Worm (Caenorhabditis elegans) whole organism, young adult: ENCODE measurements around the gene F56H9.2.
A peak's percentile ranks its signal among the peaks of the same experiment; 100 is the strongest.

Source experiments
- B0035.1 ChIP-seq: sonication (generic microtip); optimal IDR thresholded peaks from 2 replicates; lab custom pipeline; 2016; ENCODE audit warnings: missing genetic modification characterization, mild to moderate bottlenecking, missing compliant biosample characterization, missing genotype, missing genetic modification reagents
- B0336.3 ChIP-seq: fragments of 200-800 bp; sonication (Bioruptor generic); IDR thresholded peaks from 2 replicates; pipeline ENCODE4 v1.3.6; 2022; ENCODE audit warnings: missing genetic modification characterization, missing compliant biosample characterization
- C17E4.6 ChIP-seq: fragments of 200-800 bp; sonication (Bioruptor generic); IDR thresholded peaks from 2 replicates; pipeline ENCODE4 v1.3.6; 2022; ENCODE audit warnings: missing genetic modification reagents, missing genetic modification characterization, missing compliant biosample characterization
- F10E7.11 ChIP-seq: sonication (generic microtip); optimal IDR thresholded peaks from 2 replicates; lab custom pipeline; 2017; ENCODE audit warnings: mild to moderate bottlenecking, missing genetic modification characterization, moderate library complexity, missing compliant biosample characterization
- F23B12.7 ChIP-seq: sonication (generic microtip); optimal IDR thresholded peaks from 2 replicates; lab custom pipeline; 2017; ENCODE audit warnings: missing genetic modification characterization, mild to moderate bottlenecking, missing compliant biosample characterization, antibody characterized with exemption, moderate library complexity; ENCODE audit not compliant: insufficient read depth
- F37B4.10 ChIP-seq: fragments of 200-800 bp; sonication (Bioruptor generic); IDR thresholded peaks from 2 replicates; pipeline ENCODE4 v1.3.6; 2022; ENCODE audit warnings: missing genetic modification characterization, missing compliant biosample characterization
- K12H6.12 ChIP-seq: fragments of 200-800 bp; sonication (Bioruptor generic); optimal IDR thresholded peaks from 2 replicates; lab custom pipeline; 2018; ENCODE audit warnings: mild to moderate bottlenecking, missing genetic modification characterization, missing compliant biosample characterization
- T26A5.8 ChIP-seq: sonication (generic microtip); optimal IDR thresholded peaks from 2 replicates; lab custom pipeline; 2016; ENCODE audit warnings: missing genetic modification characterization, missing compliant biosample characterization
- Y53G8AR.9 ChIP-seq: fragments of 200-800 bp; sonication (Bioruptor generic); conservative IDR thresholded peaks from 2 replicates; pipeline ENCODE4 v1.3.6; 2022; ENCODE audit warnings: missing genetic modification reagents, missing genetic modification characterization, missing compliant biosample characterization
- Y95B8A.8 ChIP-seq: fragments of 200-800 bp; sonication (Bioruptor generic); IDR thresholded peaks from 2 replicates; pipeline ENCODE4 v1.3.6; 2022; ENCODE audit warnings: missing genetic modification reagents, missing genetic modification characterization, missing compliant biosample characterization
- ZK185.1 ChIP-seq: sonication (generic microtip); optimal IDR thresholded peaks from 2 replicates; lab custom pipeline; 2016; ENCODE audit warnings: mild to moderate bottlenecking, missing genetic modification characterization, missing compliant biosample characterization; ENCODE audit not compliant: poor library complexity, severe bottlenecking
- aptf-3 ChIP-seq: fragments of 200-800 bp; sonication (Bioruptor generic); IDR thresholded peaks from 2 replicates; pipeline ENCODE4 v1.3.6; 2022; ENCODE audit warnings: missing genetic modification characterization, missing compliant biosample characterization
- athp-1 ChIP-seq: sonication (generic microtip); optimal IDR thresholded peaks from 2 replicates; lab custom pipeline; 2017; ENCODE audit warnings: mild to moderate bottlenecking, missing genetic modification characterization, missing compliant biosample characterization
- attf-3 ChIP-seq: fragments of 200-800 bp; sonication (Bioruptor generic); conservative IDR thresholded peaks from 2 replicates; pipeline ENCODE4 v1.3.6; 2022; ENCODE audit warnings: missing genetic modification reagents, missing genetic modification characterization, missing compliant biosample characterization
- ccch-3 ChIP-seq: fragments of 200-800 bp; sonication (Bioruptor generic); optimal IDR thresholded peaks from 2 replicates; lab custom pipeline; 2018; ENCODE audit warnings: mild to moderate bottlenecking, missing genetic modification characterization, missing compliant biosample characterization
- cebp-1 ChIP-seq, 2 experiments: fragments of 200-800 bp in 1 of 2; sonication (Bioruptor generic) in 1 of 2; sonication (generic microtip) in 1 of 2; IDR thresholded peaks in 1 of 2; optimal IDR thresholded peaks in 1 of 2; 2 replicates each; pipeline versions ENCODE4 v1.3.6 to Lab custom; 2017 to 2022; ENCODE audit warnings: missing compliant biosample characterization in 2 of 2, missing genetic modification characterization in 2 of 2, mild to moderate bottlenecking in 1 of 2, missing genetic modification reagents in 1 of 2, moderate library complexity in 1 of 2
- cebp-2 ChIP-seq: fragments of 200-800 bp; sonication (Bioruptor generic); IDR thresholded peaks from 2 replicates; pipeline ENCODE4 v1.3.6; 2022; ENCODE audit warnings: missing genetic modification characterization, missing compliant biosample characterization
- ceh-27 ChIP-seq: fragments of 200-800 bp; sonication (Bioruptor generic); optimal IDR thresholded peaks from 2 replicates; lab custom pipeline; 2018; ENCODE audit warnings: mild to moderate bottlenecking, missing genetic modification characterization, moderate library complexity, missing compliant biosample characterization
- ceh-79 ChIP-seq: sonication (generic microtip); optimal IDR thresholded peaks from 2 replicates; lab custom pipeline; 2017; ENCODE audit warnings: mild to moderate bottlenecking, missing genetic modification characterization, missing compliant biosample characterization
- dox-1 ChIP-seq: fragments of 200-800 bp; sonication (Bioruptor generic); IDR thresholded peaks from 2 replicates; pipeline ENCODE4 v1.3.6; 2022; ENCODE audit warnings: missing genetic modification reagents, missing genetic modification characterization, missing compliant biosample characterization
- dpff-1 ChIP-seq: sonication (generic microtip); optimal IDR thresholded peaks from 2 replicates; lab custom pipeline; 2017; ENCODE audit warnings: mild to moderate bottlenecking, missing genetic modification characterization, missing compliant biosample characterization
- dpl-1 ChIP-seq: fragments of 150-350 bp; optimal IDR thresholded peaks from 2 replicates; lab custom pipeline; 2014; ENCODE audit warnings: missing biosample characterization, missing genetic modification reagents, missing genetic modification characterization
- egl-44 ChIP-seq: fragments of 200-800 bp; sonication (Bioruptor generic); IDR thresholded peaks from 2 replicates; pipeline ENCODE4 v1.3.6; 2022; ENCODE audit warnings: missing genetic modification reagents, missing genetic modification characterization, missing compliant biosample characterization
- egrh-3 ChIP-seq: fragments of 200-800 bp; sonication (Bioruptor generic); IDR thresholded peaks from 2 replicates; pipeline ENCODE4 v1.3.6; 2022; ENCODE audit warnings: missing genetic modification reagents, missing genetic modification characterization, missing compliant biosample characterization
- hlh-12 ChIP-seq: sonication (generic microtip); optimal IDR thresholded peaks from 2 replicates; lab custom pipeline; 2016; ENCODE audit warnings: missing genetic modification characterization, missing compliant biosample characterization
- hmg-1.2 ChIP-seq: fragments of 200-800 bp; sonication (Bioruptor generic); IDR thresholded peaks from 2 replicates; pipeline ENCODE4 v1.3.6; 2022; ENCODE audit warnings: missing genetic modification reagents, missing genetic modification characterization, missing compliant biosample characterization
- hmg-20 ChIP-seq: fragments of 200-800 bp; sonication (Bioruptor generic); IDR thresholded peaks from 2 replicates; pipeline ENCODE4 v1.3.6; 2022; ENCODE audit warnings: missing genetic modification reagents, missing genetic modification characterization, missing compliant biosample characterization
- hsf-1 ChIP-seq: fragments of 200-800 bp; sonication (Bioruptor generic); IDR thresholded peaks from 2 replicates; pipeline ENCODE4 v1.3.6; 2022; ENCODE audit warnings: missing genetic modification reagents, missing genetic modification characterization, missing compliant biosample characterization
- let-526 ChIP-seq: fragments of 200-800 bp; sonication (Bioruptor generic); IDR thresholded peaks from 2 replicates; pipeline ENCODE4 v1.3.6; 2022; ENCODE audit warnings: missing genetic modification reagents, missing genetic modification characterization, missing compliant biosample characterization
- lin-26 ChIP-seq: fragments of 200-800 bp; sonication (Bioruptor generic); IDR thresholded peaks from 2 replicates; pipeline ENCODE4 v1.3.6; 2022; ENCODE audit warnings: missing genetic modification reagents, missing genetic modification characterization, missing compliant biosample characterization
- lin-54 ChIP-seq: fragments of 200-800 bp; sonication (Bioruptor generic); optimal IDR thresholded peaks from 2 replicates; lab custom pipeline; 2018; ENCODE audit warnings: mild to moderate bottlenecking, missing genetic modification characterization, missing compliant biosample characterization
- madf-6 ChIP-seq: fragments of 200-800 bp; sonication (Bioruptor generic); IDR thresholded peaks from 2 replicates; pipeline ENCODE4 v1.3.6; 2022; ENCODE audit warnings: missing genetic modification reagents, missing genetic modification characterization, missing compliant biosample characterization
- mcd-1 ChIP-seq: fragments of 200-800 bp; sonication (Bioruptor generic); IDR thresholded peaks from 2 replicates; pipeline ENCODE4 v1.3.6; 2022; ENCODE audit warnings: missing genetic modification reagents, missing genetic modification characterization, missing compliant biosample characterization
- mel-28 ChIP-seq: sonication (generic microtip); optimal IDR thresholded peaks from 2 replicates; lab custom pipeline; 2016; ENCODE audit warnings: borderline replicate concordance, mild to moderate bottlenecking, missing genetic modification characterization, missing compliant biosample characterization
- nhr-179 ChIP-seq: sonication (generic microtip); optimal IDR thresholded peaks from 2 replicates; lab custom pipeline; 2016; ENCODE audit warnings: mild to moderate bottlenecking, missing genetic modification characterization, missing compliant biosample characterization
- nhr-90 ChIP-seq: sonication (generic microtip); optimal IDR thresholded peaks from 2 replicates; lab custom pipeline; 2016; ENCODE audit warnings: missing genotype, mild to moderate bottlenecking, missing genetic modification characterization, missing compliant biosample characterization
- rpc-1 ChIP-seq, 2 experiments: fragments of 150-350 bp in 1 of 2; sonication (generic microtip) in 1 of 2; optimal IDR thresholded peaks; 2 replicates each; lab custom pipeline; 2014 to 2018; ENCODE audit warnings: missing biosample characterization in 1 of 2, missing genetic modification characterization in 1 of 2, missing genetic modification reagents in 1 of 2, missing genotype in 1 of 2
- snpc-1.1 ChIP-seq: sonication (generic microtip); optimal IDR thresholded peaks from 2 replicates; lab custom pipeline; 2017; ENCODE audit warnings: missing genetic modification characterization, mild to moderate bottlenecking, missing compliant biosample characterization, antibody characterized with exemption, moderate library complexity, missing genotype, missing genetic modification reagents; ENCODE audit not compliant: insufficient read depth
- snpc-1.3 ChIP-seq: sonication (generic microtip); optimal IDR thresholded peaks from 2 replicates; lab custom pipeline; 2017; ENCODE audit warnings: missing genetic modification characterization, mild to moderate bottlenecking, missing compliant biosample characterization, antibody characterized with exemption, moderate library complexity, missing genotype, missing genetic modification reagents; ENCODE audit not compliant: insufficient read depth
- snpc-3.4 ChIP-seq: sonication (generic microtip); optimal IDR thresholded peaks from 2 replicates; lab custom pipeline; 2017; ENCODE audit warnings: missing genetic modification characterization, mild to moderate bottlenecking, missing compliant biosample characterization, antibody characterized with exemption, moderate library complexity, missing genotype, missing genetic modification reagents
- tbx-9 ChIP-seq: sonication (generic microtip); optimal IDR thresholded peaks from 2 replicates; lab custom pipeline; 2016; ENCODE audit warnings: borderline replicate concordance, missing genetic modification characterization, inconsistent platforms, missing compliant biosample characterization
- unc-130 ChIP-seq: sonication (generic microtip); optimal IDR thresholded peaks from 2 replicates; lab custom pipeline; 2016; ENCODE audit warnings: missing genetic modification reagents, missing genetic modification characterization, missing compliant biosample characterization
- xnd-1 ChIP-seq: sonication (generic microtip); optimal IDR thresholded peaks from 2 replicates; lab custom pipeline; 2016; ENCODE audit warnings: missing genotype, missing genetic modification reagents, missing genetic modification characterization, missing compliant biosample characterization
- ztf-18 ChIP-seq: sonication (generic microtip); optimal IDR thresholded peaks from 2 replicates; lab custom pipeline; 2016; ENCODE audit warnings: missing genotype, mild to moderate bottlenecking, missing genetic modification characterization, missing compliant biosample characterization
- ztf-22 ChIP-seq: fragments of 200-800 bp; sonication (Bioruptor generic); optimal IDR thresholded peaks from 2 replicates; lab custom pipeline; 2018; ENCODE audit warnings: mild to moderate bottlenecking, missing genetic modification characterization, moderate library complexity, missing compliant biosample characterization
- ztf-25 ChIP-seq: fragments of 200-800 bp; sonication (Bioruptor generic); IDR thresholded peaks from 2 replicates; pipeline ENCODE4 v1.3.6; 2022; ENCODE audit warnings: missing genetic modification reagents, missing genetic modification characterization, missing compliant biosample characterization
- ztf-28 ChIP-seq: fragments of 200-800 bp; sonication (Bioruptor generic); IDR thresholded peaks from 2 replicates; pipeline ENCODE4 v1.3.6; 2022; ENCODE audit warnings: missing genetic modification reagents, missing genetic modification characterization, missing compliant biosample characterization

F56H9.2 gene

ce11 chrV:12660280-12660818, 22.9 kb downstream of the F56H9.2 start, which contains the start of gene his-74 (continued):
- TF ChIP-seq snpc-3.4 (tag; lab: Kevin White, UChicago): peak; percentile 15
- no peak for TF ChIP-seq hsf-1 (GFP tag; lab: Robert Waterston, UW)
- TF ChIP-seq dox-1: no peak
- TF ChIP-seq let-526 (GFP tag; lab: Robert Waterston, UW): no peak
- TF ChIP-seq B0035.1: no peak
- no peak for TF ChIP-seq rpc-1 (optimal IDR thresholded peaks at IDR 0.05; lab: Kevin White, UChicago)
- TF ChIP-seq rpc-1 (tag; optimal IDR thresholded peaks at IDR 0.05; lab: Kevin White, UChicago): no peak
- TF ChIP-seq K12H6.12 (tag; lab: Kevin White, UChicago): no peak
- TF ChIP-seq unc-130: no peak
- TF ChIP-seq dpff-1 (tag; lab: Kevin White, UChicago): no peak
- no peak for TF ChIP-seq C17E4.6 (GFP tag; lab: Robert Waterston, UW)
- no peak for TF ChIP-seq nhr-90 (tag; lab: Kevin White, UChicago)
- TF ChIP-seq egl-44: no peak
- TF ChIP-seq ztf-22 (GFP tag; lab: Kevin White, UChicago): no peak
- TF ChIP-seq dpl-1 (GFP tag; lab: Kevin White, UChicago): no peak
- TF ChIP-seq Y95B8A.8 (GFP tag; lab: Robert Waterston, UW): no peak
- 0 out of 2 replicates have a peak, but pooled peaks have one; percentile 9 for TF ChIP-seq hmg-1.2 (GFP tag; lab: Robert Waterston, UW)
- TF ChIP-seq ztf-18: no peak
- no peak for TF ChIP-seq hlh-12 (tag; lab: Kevin White, UChicago)
- TF ChIP-seq attf-3 (GFP tag; lab: Robert Waterston, UW): no peak
- no peak for TF ChIP-seq F23B12.7 (tag; lab: Kevin White, UChicago)
- no peak for TF ChIP-seq ztf-25 (GFP tag; lab: Robert Waterston, UW)
- TF ChIP-seq nhr-179 (tag; lab: Kevin White, UChicago): no peak
- TF ChIP-seq mel-28 (tag; lab: Kevin White, UChicago): no peak
- TF ChIP-seq madf-6 (GFP tag; lab: Robert Waterston, UW): peak; percentile 84
- TF ChIP-seq xnd-1 (tag; lab: Kevin White, UChicago): peak; percentile 47
- TF ChIP-seq ztf-28 (GFP tag; lab: Robert Waterston, UW): no peak
- no peak for TF ChIP-seq cebp-2
- TF ChIP-seq cebp-1 (GFP tag; IDR thresholded peaks at IDR 0.05; lab: Robert Waterston, UW): no peak
- TF ChIP-seq cebp-1 (tag; optimal IDR thresholded peaks at IDR 0.05; lab: Kevin White, UChicago): no peak
- TF ChIP-seq F10E7.11 (tag; lab: Kevin White, UChicago): no peak
- no peak for TF ChIP-seq hmg-20 (GFP tag; lab: Robert Waterston, UW)
- TF ChIP-seq lin-54: peak; percentile 14
- no peak for TF ChIP-seq mcd-1 (GFP tag; lab: Robert Waterston, UW)
- TF ChIP-seq ceh-79 (tag; lab: Kevin White, UChicago): no peak
- TF ChIP-seq lin-26: no peak
- TF ChIP-seq aptf-3: no peak
- TF ChIP-seq F37B4.10 (GFP tag; lab: Robert Waterston, UW): no peak
- no peak for TF ChIP-seq snpc-1.3 (tag; lab: Kevin White, UChicago)
- TF ChIP-seq ccch-3 (GFP tag; lab: Kevin White, UChicago): no peak
- TF ChIP-seq T26A5.8 (tag; lab: Kevin White, UChicago): no peak
- no peak for TF ChIP-seq ZK185.1 (tag; lab: Kevin White, UChicago)
- no peak for TF ChIP-seq B0336.3 (GFP tag; lab: Robert Waterston, UW)
- TF ChIP-seq egrh-3 (GFP tag; lab: Robert Waterston, UW): no peak
- no peak for TF ChIP-seq athp-1 (tag; lab: Kevin White, UChicago)
- TF ChIP-seq ceh-27 (GFP tag; lab: Kevin White, UChicago): no peak
- TF ChIP-seq Y53G8AR.9 (GFP tag; lab: Robert Waterston, UW): no peak
- no peak for TF ChIP-seq snpc-1.1 (tag; lab: Kevin White, UChicago)
- TF ChIP-seq tbx-9 (tag; lab: Kevin White, UChicago): no peak
